Worm (Caenorhabditis elegans) whole organism, L2 larva: ENCODE data around the gene F20B6.5.
A peak's percentile ranks its signal among the peaks of the same experiment; 100 is the strongest.

Experiments
- C34F6.9 ChIP-seq: fragments of 150-350 bp; optimal IDR thresholded peaks from 2 replicates; lab custom pipeline; 2014; ENCODE audit warnings: missing biosample characterization, missing genetic modification characterization
- F13H6.1 ChIP-seq: sonication (generic microtip); optimal IDR thresholded peaks from 2 replicates; lab custom pipeline; 2016; ENCODE audit warnings: missing genetic modification characterization, missing compliant biosample characterization
- R02D3.7 ChIP-seq: fragments of 150-350 bp; optimal IDR thresholded peaks from 2 replicates; lab custom pipeline; 2014; ENCODE audit warnings: missing biosample characterization, missing genetic modification characterization
- Y55F3AM.14 ChIP-seq: fragments of 200-800 bp; sonication (Bioruptor generic); optimal IDR thresholded peaks from 2 replicates; lab custom pipeline; 2018; ENCODE audit warnings: mild to moderate bottlenecking, missing genetic modification characterization, missing compliant biosample characterization
- ZK546.5 ChIP-seq: sonication (generic microtip); optimal IDR thresholded peaks from 2 replicates; lab custom pipeline; 2017; ENCODE audit warnings: missing biosample characterization, missing genetic modification characterization
- alr-1 ChIP-seq: fragments of 150-350 bp; optimal IDR thresholded peaks from 2 replicates; lab custom pipeline; 2014; ENCODE audit warnings: missing biosample characterization, missing genetic modification characterization
- aly-2 ChIP-seq: fragments of 150-350 bp; optimal IDR thresholded peaks from 2 replicates; lab custom pipeline; 2014; ENCODE audit warnings: missing biosample characterization, missing genetic modification characterization
- ama-1 ChIP-seq: fragments of 150-350 bp; optimal IDR thresholded peaks from 2 replicates; lab custom pipeline; 2018; ENCODE audit warnings: inconsistent platforms
- blmp-1 ChIP-seq: sonication (generic microtip); optimal IDR thresholded peaks from 2 replicates; lab custom pipeline; 2017; ENCODE audit warnings: missing genetic modification characterization, mild to moderate bottlenecking, missing compliant biosample characterization, antibody characterized with exemption, moderate library complexity; ENCODE audit not compliant: insufficient read depth
- ceh-16 ChIP-seq: fragments of 150-350 bp; optimal IDR thresholded peaks from 2 replicates; lab custom pipeline; 2014; ENCODE audit warnings: missing biosample characterization, missing genetic modification characterization
- ceh-82 ChIP-seq: fragments of 150-350 bp; optimal IDR thresholded peaks from 2 replicates; lab custom pipeline; 2014; ENCODE audit warnings: missing biosample characterization, missing genetic modification characterization
- crh-2 ChIP-seq: sonication (generic microtip); optimal IDR thresholded peaks from 2 replicates; lab custom pipeline; 2017; ENCODE audit warnings: missing biosample characterization, missing genetic modification characterization
- dmd-4 ChIP-seq: sonication (generic microtip); optimal IDR thresholded peaks from 2 replicates; lab custom pipeline; 2017; ENCODE audit warnings: missing biosample characterization, missing genetic modification characterization
- egl-27 ChIP-seq: sonication (generic microtip); optimal IDR thresholded peaks from 3 replicates; lab custom pipeline; 2017; ENCODE audit warnings: missing biosample characterization, missing genetic modification reagents, missing genetic modification characterization
- elt-1 ChIP-seq: fragments of 150-350 bp; optimal IDR thresholded peaks from 2 replicates; lab custom pipeline; 2014; ENCODE audit warnings: missing biosample characterization, missing genetic modification characterization
- elt-3 ChIP-seq: sonication (generic microtip); optimal IDR thresholded peaks from 2 replicates; lab custom pipeline; 2017; ENCODE audit warnings: missing biosample characterization, missing genetic modification characterization
- fos-1 ChIP-seq: fragments of 150-350 bp; optimal IDR thresholded peaks from 2 replicates; lab custom pipeline; 2014; ENCODE audit warnings: missing biosample characterization, missing genetic modification characterization
- gmeb-1 ChIP-seq: fragments of 150-350 bp; optimal IDR thresholded peaks from 2 replicates; lab custom pipeline; 2014; ENCODE audit warnings: missing biosample characterization, missing genetic modification characterization
- lin-11 ChIP-seq: fragments of 150-350 bp; sonication (generic microtip); optimal IDR thresholded peaks from 2 replicates; lab custom pipeline; 2014; ENCODE audit warnings: missing biosample characterization, missing genetic modification characterization, inconsistent platforms, mixed read lengths
- lin-13 ChIP-seq: fragments of 150-350 bp; optimal IDR thresholded peaks from 2 replicates; lab custom pipeline; 2014; ENCODE audit warnings: missing biosample characterization, missing genetic modification reagents, missing genetic modification characterization
- lin-39 ChIP-seq: fragments of 150-350 bp; optimal IDR thresholded peaks from 2 replicates; lab custom pipeline; 2014; ENCODE audit warnings: missing biosample characterization, missing genetic modification reagents, missing genetic modification characterization
- lsy-2 ChIP-seq, 2 experiments: fragments of 150-350 bp in 1 of 2; sonication (generic microtip) in 1 of 2; optimal IDR thresholded peaks; 2 replicates each; lab custom pipeline; 2014 to 2017; ENCODE audit warnings: missing biosample characterization in 2 of 2, missing genetic modification characterization in 2 of 2
- mab-5 ChIP-seq: fragments of 150-350 bp; optimal IDR thresholded peaks from 2 replicates; lab custom pipeline; 2014; ENCODE audit warnings: missing biosample characterization, missing genetic modification characterization
- mbf-1 ChIP-seq: sonication (generic microtip); optimal IDR thresholded peaks from 2 replicates; lab custom pipeline; 2017; ENCODE audit warnings: missing biosample characterization, missing genetic modification characterization
- mdl-1 ChIP-seq, 2 experiments: fragments of 150-350 bp in 1 of 2; sonication (generic microtip) in 1 of 2; optimal IDR thresholded peaks; 2 replicates each; lab custom pipeline; 2017; ENCODE audit warnings: missing biosample characterization in 2 of 2, missing genetic modification characterization in 2 of 2
- nhr-10 ChIP-seq: sonication (generic microtip); optimal IDR thresholded peaks from 2 replicates; lab custom pipeline; 2017; ENCODE audit warnings: missing biosample characterization, missing genetic modification characterization
- nhr-12 ChIP-seq: fragments of 150-350 bp; optimal IDR thresholded peaks from 2 replicates; lab custom pipeline; 2014; ENCODE audit warnings: missing biosample characterization, missing genetic modification characterization
- nhr-129 ChIP-seq: fragments of 150-350 bp; optimal IDR thresholded peaks from 2 replicates; lab custom pipeline; 2014; ENCODE audit warnings: missing biosample characterization, missing genetic modification characterization
- nhr-21 ChIP-seq: fragments of 150-350 bp; optimal IDR thresholded peaks from 2 replicates; lab custom pipeline; 2014; ENCODE audit warnings: missing biosample characterization, missing genetic modification characterization
- nhr-23 ChIP-seq: fragments of 150-350 bp; optimal IDR thresholded peaks from 2 replicates; lab custom pipeline; 2014; ENCODE audit warnings: missing biosample characterization, missing genetic modification reagents, missing genetic modification characterization
- nhr-237 ChIP-seq: fragments of 150-350 bp; optimal IDR thresholded peaks from 2 replicates; lab custom pipeline; 2014; ENCODE audit warnings: missing biosample characterization, missing genetic modification characterization
- nhr-25 ChIP-seq: fragments of 150-350 bp; sonication (generic microtip); optimal IDR thresholded peaks from 3 replicates; lab custom pipeline; 2014; ENCODE audit warnings: missing biosample characterization, missing genetic modification characterization
- nhr-6 ChIP-seq: fragments of 150-350 bp; optimal IDR thresholded peaks from 2 replicates; lab custom pipeline; 2014; ENCODE audit warnings: missing biosample characterization, missing genetic modification characterization
- nhr-77 ChIP-seq: fragments of 150-350 bp; optimal IDR thresholded peaks from 2 replicates; lab custom pipeline; 2014; ENCODE audit warnings: missing biosample characterization, missing genetic modification characterization
- sem-4 ChIP-seq: fragments of 150-350 bp; optimal IDR thresholded peaks from 2 replicates; lab custom pipeline; 2014; ENCODE audit warnings: missing biosample characterization, missing genetic modification reagents, missing genetic modification characterization
- sma-3 ChIP-seq: sonication (generic microtip); optimal IDR thresholded peaks from 2 replicates; lab custom pipeline; 2016; ENCODE audit warnings: missing genetic modification reagents, missing genetic modification characterization, missing compliant biosample characterization
- sma-9 ChIP-seq, 2 experiments: fragments of 150-350 bp in 1 of 2; sonication (generic microtip) in 1 of 2; optimal IDR thresholded peaks; 2 replicates each; lab custom pipeline; 2014 to 2016; ENCODE audit warnings: missing genetic modification characterization in 2 of 2, mild to moderate bottlenecking in 1 of 2, missing biosample characterization in 1 of 2, missing compliant biosample characterization in 1 of 2, missing genetic modification reagents in 1 of 2, moderate library complexity in 1 of 2
- snpc-4 ChIP-seq: fragments of 150-350 bp; optimal IDR thresholded peaks from 2 replicates; lab custom pipeline; 2014; ENCODE audit warnings: missing biosample characterization, missing genetic modification characterization
- unc-39 ChIP-seq: fragments of 150-350 bp; optimal IDR thresholded peaks from 2 replicates; lab custom pipeline; 2014; ENCODE audit warnings: missing biosample characterization, missing genetic modification characterization
- unc-55 ChIP-seq: fragments of 150-350 bp; sonication (generic microtip); optimal IDR thresholded peaks from 3 replicates; lab custom pipeline; 2014; ENCODE audit warnings: missing biosample characterization, missing genetic modification reagents, missing genetic modification characterization
- unc-62 ChIP-seq: fragments of 150-350 bp; optimal IDR thresholded peaks from 2 replicates; lab custom pipeline; 2014; ENCODE audit warnings: missing biosample characterization, missing genetic modification reagents, missing genetic modification characterization
- zag-1 ChIP-seq: fragments of 150-350 bp; optimal IDR thresholded peaks from 2 replicates; lab custom pipeline; 2014; ENCODE audit warnings: missing biosample characterization, missing genetic modification characterization
- ztf-1 ChIP-seq: fragments of 200-800 bp; sonication (Bioruptor generic); conservative IDR thresholded peaks from 2 replicates; pipeline ENCODE4 v1.3.6; 2022; ENCODE audit warnings: missing genetic modification characterization, missing compliant biosample characterization
- ztf-11 ChIP-seq: sonication (generic microtip); optimal IDR thresholded peaks from 2 replicates; lab custom pipeline; 2017; ENCODE audit warnings: missing biosample characterization, missing genetic modification characterization

The F20B6.5 gene

DNA sequence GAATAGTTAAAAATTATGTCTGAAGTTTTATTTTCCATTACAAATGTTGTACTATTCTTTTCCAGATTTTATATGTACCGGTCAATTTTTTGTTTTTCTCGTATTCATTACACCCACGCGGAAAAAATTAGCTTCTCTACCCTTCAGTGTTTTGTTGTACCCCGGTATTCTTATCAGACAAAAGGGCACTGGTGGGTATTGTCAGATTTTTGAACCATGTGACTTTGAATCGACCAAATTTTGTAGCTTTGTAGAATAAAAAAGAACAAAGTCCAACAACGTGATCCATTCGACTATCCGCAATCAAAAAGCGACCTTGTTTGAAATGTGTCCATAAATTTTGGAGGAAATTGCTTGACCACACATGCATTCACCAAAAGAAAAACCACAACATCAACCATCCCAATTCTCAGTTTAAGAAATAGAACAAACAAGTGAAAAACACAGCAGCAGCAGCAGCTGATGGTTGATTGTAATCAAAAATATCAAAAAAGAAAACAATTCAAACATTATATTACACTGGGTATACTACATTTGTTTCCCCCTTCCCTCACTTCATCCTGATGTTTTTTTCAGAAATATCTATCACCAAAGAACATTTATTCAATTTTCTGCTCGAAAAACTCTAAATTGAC lies 44.9 kb upstream of the F20B6.5 start (continued):
- TF ChIP-seq alr-1 (tag; lab: Kevin White, UChicago) (no peak), nhr-25 (no peak)
- TF ChIP-seq, all 48 proteins: peak for 7

DNA sequence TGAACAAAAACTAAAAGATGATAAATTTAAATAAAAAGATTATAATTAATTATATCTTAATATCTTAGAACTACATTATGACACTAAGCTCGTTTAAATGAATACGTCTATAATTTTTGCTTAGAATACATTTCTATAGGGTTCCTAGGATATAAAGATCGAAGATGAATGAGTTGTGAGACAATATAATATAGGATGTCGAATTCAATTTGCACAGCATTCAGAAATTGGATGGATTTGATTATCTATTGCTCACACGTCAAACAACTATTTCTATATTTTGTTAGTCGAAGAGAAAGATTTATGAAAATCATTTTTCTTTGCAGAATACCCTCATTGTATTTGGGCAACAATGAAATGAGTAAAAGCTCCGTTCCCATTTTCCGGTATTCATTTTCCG lies 39.2 kb upstream of the F20B6.5 start:
- TF ChIP-seq lin-13 (no peak), ceh-16 (tag; lab: Kevin White, UChicago) (no peak), sma-9 (GFP tag; optimal IDR thresholded peaks at IDR 0.05; lab: Kevin White, UChicago) (peak; percentile 69), sma-9 (tag; optimal IDR thresholded peaks at IDR 0.05; lab: Kevin White, UChicago) (no peak)

DNA sequence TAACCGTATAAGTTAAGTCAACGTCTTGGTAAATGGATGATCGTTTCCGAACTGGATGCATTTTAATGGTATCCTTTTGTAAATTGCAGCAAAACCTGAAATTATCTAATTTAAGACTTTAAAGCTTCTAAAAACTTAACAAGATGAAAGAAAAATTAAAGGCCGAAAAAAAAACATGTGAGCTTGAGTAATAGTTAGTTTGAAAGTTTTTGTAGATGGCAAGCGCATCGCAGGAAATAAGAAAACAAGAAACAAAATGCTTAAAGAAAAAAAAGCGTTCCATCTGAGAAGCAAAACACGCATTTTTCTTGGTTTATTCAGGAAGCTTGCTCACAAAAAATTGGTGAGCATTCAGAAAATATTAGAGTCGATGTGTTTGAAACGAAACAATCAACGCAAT lies 36.0 kb upstream of the F20B6.5 start, which contains the start of gene rab-37:
Gene rab-37 (minus strand): TSS at position 101 of the 400 bp plus-strand sequence.
- TF ChIP-seq lsy-2 (tag; optimal IDR thresholded peaks at IDR 0.05; lab: Kevin White, UChicago) (no peak), alr-1 (tag; lab: Kevin White, UChicago) (no peak), zag-1 (no peak), ceh-16 (tag; lab: Kevin White, UChicago) (no peak), mab-5 (tag; lab: Kevin White, UChicago) (no peak), sem-4 (tag; lab: Kevin White, UChicago) (no peak), dmd-4 (tag; lab: Kevin White, UChicago) (no peak)

DNA sequence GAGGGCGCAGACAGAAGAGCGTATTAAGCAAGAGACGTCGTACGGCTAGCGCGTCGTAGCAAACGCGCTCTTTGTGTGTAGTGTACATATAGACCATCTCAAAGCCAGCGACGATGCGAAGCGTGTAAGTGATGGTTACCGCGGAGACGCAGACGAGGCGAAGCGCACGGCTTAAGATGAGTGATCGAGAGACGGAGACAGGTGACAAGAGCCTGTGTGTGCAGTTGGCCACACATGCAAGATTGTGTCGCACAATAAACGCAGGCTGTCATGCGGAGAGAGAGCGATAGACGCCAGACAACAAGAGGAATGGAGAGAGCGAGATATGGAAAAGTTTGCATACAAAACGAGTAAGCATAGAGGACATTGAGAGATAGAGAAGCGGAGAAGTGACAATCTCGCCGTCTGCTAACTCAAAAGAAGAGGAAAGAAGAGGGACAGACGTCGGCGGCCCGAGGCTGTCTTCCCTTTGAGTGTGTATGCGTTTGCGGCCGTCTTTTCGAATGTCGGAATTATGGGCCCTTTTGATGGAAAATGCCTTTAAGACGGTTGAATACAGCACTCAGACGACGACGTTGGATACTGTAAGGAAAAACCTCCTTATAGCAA lies 23.2 kb upstream of the F20B6.5 start:
- no peak for TF ChIP-seq nhr-23 (tag; lab: Kevin White, UChicago)
- TF ChIP-seq dmd-4 (tag; lab: Kevin White, UChicago) = no peak
- no peak for TF ChIP-seq fos-1 (tag; lab: Kevin White, UChicago)
- TF ChIP-seq sem-4 (tag; lab: Kevin White, UChicago) = peak; percentile 85
- peak; percentile 76 for TF ChIP-seq crh-2 (tag; lab: Kevin White, UChicago)
- no peak for TF ChIP-seq ZK546.5
- no peak for TF ChIP-seq unc-39 (tag; lab: Kevin White, UChicago)
- TF ChIP-seq snpc-4 = peak; percentile 39
- no peak for TF ChIP-seq ztf-1
- TF ChIP-seq C34F6.9 = peak; percentile 62
- TF ChIP-seq unc-62 (GFP tag; lab: Kevin White, UChicago) = peak; percentile 42
- TF ChIP-seq gmeb-1 = peak; percentile 76
- peak; percentile 77 for TF ChIP-seq lin-11 (tag; lab: Kevin White, UChicago)
- no peak for TF ChIP-seq mbf-1 (tag; lab: Kevin White, UChicago)
- TF ChIP-seq lsy-2 (tag; optimal IDR thresholded peaks at IDR 0.05; lab: Kevin White, UChicago) = peak; percentile 39 to 81
- TF ChIP-seq sma-3 (GFP tag; lab: Kevin White, UChicago) = peak; percentile 94
- no peak for TF ChIP-seq zag-1
- TF ChIP-seq elt-1 (tag; lab: Kevin White, UChicago) = peak; percentile 44
- peak; percentile 63 for TF ChIP-seq ama-1
- TF ChIP-seq nhr-77 = no peak
- TF ChIP-seq mab-5 (tag; lab: Kevin White, UChicago) = peak; percentile 82
- no peak for TF ChIP-seq R02D3.7 (tag; lab: Kevin White, UChicago)
- peak; percentile 86 for TF ChIP-seq nhr-6 (tag; lab: Kevin White, UChicago)
- no peak for TF ChIP-seq elt-3 (tag; lab: Kevin White, UChicago)
- no peak for TF ChIP-seq ceh-82 (tag; lab: Kevin White, UChicago)
- TF ChIP-seq nhr-10 = peak; percentile 36
- peak; percentile 91 for TF ChIP-seq nhr-21 (tag; lab: Kevin White, UChicago)
- TF ChIP-seq mdl-1 (tag; optimal IDR thresholded peaks at IDR 0.05; lab: Kevin White, UChicago) = peak; percentile 44 to 66
- TF ChIP-seq egl-27 (tag; lab: Kevin White, UChicago) = peak; percentile 84
- TF ChIP-seq Y55F3AM.14 (GFP tag; lab: Kevin White, UChicago) = peak; percentile 79
- TF ChIP-seq F13H6.1 (tag; lab: Kevin White, UChicago) = peak; percentile 97
- TF ChIP-seq ceh-16 (tag; lab: Kevin White, UChicago) = peak; percentile 14
- no peak for TF ChIP-seq alr-1 (tag; lab: Kevin White, UChicago)
- peak; percentile 34 for TF ChIP-seq nhr-237 (tag; lab: Kevin White, UChicago)
- TF ChIP-seq unc-55 = peak; percentile 49
- no peak for TF ChIP-seq nhr-12 (tag; lab: Kevin White, UChicago)
- TF ChIP-seq sma-9 (GFP tag; optimal IDR thresholded peaks at IDR 0.05; lab: Kevin White, UChicago) = peak; percentile 83
- TF ChIP-seq sma-9 (tag; optimal IDR thresholded peaks at IDR 0.05; lab: Kevin White, UChicago) = no peak
- no peak for TF ChIP-seq ztf-11 (tag; lab: Kevin White, UChicago)
- no peak for TF ChIP-seq aly-2 (tag; lab: Kevin White, UChicago)
- peak; percentile 77 for TF ChIP-seq nhr-25
- TF ChIP-seq lin-13 = peak; percentile 48
- no peak for TF ChIP-seq blmp-1 (tag; lab: Kevin White, UChicago)
- peak; percentile 73 for TF ChIP-seq nhr-129 (tag; lab: Kevin White, UChicago)
- no peak for TF ChIP-seq lin-39 (tag; lab: Kevin White, UChicago)
